Fruit fly (Drosophila melanogaster) whole organism, embryonic: Measurements from ENCODE around the gene Cda5.

Source experiments
- ATbp ChIP-seq: fragments of 200-800 bp; sonication (Bioruptor generic); optimal IDR thresholded peaks from 2 replicates; lab custom pipeline; 2017; ENCODE audit warnings: missing biosample characterization, mild to moderate bottlenecking, missing genetic modification characterization, missing genetic modification reagents
- Adf1 ChIP-seq: fragments of 200-800 bp; sonication (Bioruptor generic); IDR thresholded peaks from 2 replicates; pipeline ENCODE4 v1.3.6; 2022; ENCODE audit warnings: missing biosample characterization, missing genetic modification characterization
- Bgb ChIP-seq: fragments of 200-800 bp; sonication (Bioruptor generic); IDR thresholded peaks from 2 replicates; pipeline ENCODE4 v1.3.6; 2022; ENCODE audit warnings: missing biosample characterization, missing genetic modification characterization; ENCODE audit not compliant: partially characterized antibody
- CG10147 ChIP-seq: fragments of 200-800 bp; sonication (Bioruptor generic); optimal IDR thresholded peaks from 2 replicates; lab custom pipeline; 2019; ENCODE audit warnings: missing biosample characterization, mild to moderate bottlenecking, missing genetic modification characterization, moderate library complexity
- CG10462 ChIP-seq: fragments of 200-800 bp; sonication (Bioruptor generic); optimal IDR thresholded peaks from 2 replicates; lab custom pipeline; 2016; ENCODE audit warnings: missing biosample characterization, missing genetic modification characterization
- CG10565 ChIP-seq: fragments of 200-800 bp; sonication (Bioruptor generic); optimal IDR thresholded peaks from 3 replicates; lab custom pipeline; 2016; ENCODE audit warnings: missing biosample characterization, mild to moderate bottlenecking, missing genetic modification characterization
- CG11093 ChIP-seq: fragments of 200-800 bp; sonication (Bioruptor generic); IDR thresholded peaks from 3 replicates; pipeline ENCODE4 v1.3.6; 2022; ENCODE audit warnings: missing biosample characterization, missing genetic modification characterization
- CG15073 ChIP-seq: fragments of 200-800 bp; sonication (Bioruptor generic); optimal IDR thresholded peaks from 2 replicates; lab custom pipeline; 2016; ENCODE audit warnings: missing biosample characterization, missing genetic modification characterization
- CG16815 ChIP-seq: fragments of 200-800 bp; sonication (Bioruptor generic); optimal IDR thresholded peaks from 3 replicates; lab custom pipeline; 2017; ENCODE audit warnings: missing biosample characterization, mild to moderate bottlenecking, missing genetic modification characterization
- CG16863 ChIP-seq: fragments of 200-800 bp; sonication (Bioruptor generic); optimal IDR thresholded peaks from 3 replicates; lab custom pipeline; 2016; ENCODE audit warnings: missing biosample characterization, missing genetic modification characterization
- CG17361 ChIP-seq: fragments of 200-800 bp; sonication (Bioruptor generic); IDR thresholded peaks from 3 replicates; pipeline ENCODE4 v1.3.6; 2022; ENCODE audit warnings: missing biosample characterization, missing genetic modification characterization
- CG17385 ChIP-seq: fragments of 200-800 bp; sonication (Bioruptor generic); optimal IDR thresholded peaks from 3 replicates; lab custom pipeline; 2018; ENCODE audit warnings: missing biosample characterization, mild to moderate bottlenecking, missing genetic modification characterization
- CG3838 ChIP-seq: fragments of 200-800 bp; sonication (Bioruptor generic); optimal IDR thresholded peaks from 3 replicates; lab custom pipeline; 2016; ENCODE audit warnings: missing biosample characterization, missing genetic modification characterization
- CG4404 ChIP-seq: fragments of 200-800 bp; sonication (Bioruptor generic); IDR thresholded peaks from 2 replicates; pipeline ENCODE4 v1.3.6; 2022; ENCODE audit warnings: missing biosample characterization, missing genetic modification characterization
- CG4707 ChIP-seq: fragments of 200-800 bp; sonication (Bioruptor generic); optimal IDR thresholded peaks from 2 replicates; lab custom pipeline; 2018; ENCODE audit warnings: missing biosample characterization, mild to moderate bottlenecking, missing genetic modification characterization, moderate library complexity
- CG6813 ChIP-seq: fragments of 200-800 bp; sonication (Bioruptor generic); optimal IDR thresholded peaks from 2 replicates; lab custom pipeline; 2017; ENCODE audit warnings: missing biosample characterization, missing genetic modification characterization, mild to moderate bottlenecking, moderate library complexity, missing genetic modification reagents
- CG8089 ChIP-seq: fragments of 200-800 bp; sonication (Bioruptor generic); optimal IDR thresholded peaks from 3 replicates; lab custom pipeline; 2016; ENCODE audit warnings: missing biosample characterization, missing genetic modification characterization
- CG8765 ChIP-seq: fragments of 200-800 bp; sonication (Bioruptor generic); IDR thresholded peaks from 2 replicates; pipeline ENCODE4 v1.3.6; 2022; ENCODE audit warnings: missing biosample characterization, missing genetic modification characterization
- CG9727 ChIP-seq: fragments of 200-800 bp; sonication (Bioruptor generic); optimal IDR thresholded peaks from 3 replicates; lab custom pipeline; 2017; ENCODE audit warnings: missing biosample characterization, mild to moderate bottlenecking, missing genetic modification characterization
- CG9876 ChIP-seq: fragments of 200-800 bp; sonication (Bioruptor generic); optimal IDR thresholded peaks from 2 replicates; lab custom pipeline; 2016; ENCODE audit warnings: missing biosample characterization, missing genetic modification characterization
- Deaf1 ChIP-seq: fragments of 200-800 bp; optimal IDR thresholded peaks from 3 replicates; lab custom pipeline; 2019; ENCODE audit warnings: missing biosample characterization, mild to moderate bottlenecking, missing genetic modification characterization, moderate library complexity
- E2f2 ChIP-seq: fragments of 200-800 bp; sonication (Bioruptor generic); IDR thresholded peaks from 2 replicates; pipeline ENCODE4 v1.3.6; 2022; ENCODE audit warnings: missing biosample characterization, missing genetic modification characterization
- Ets65A ChIP-seq: fragments of 200-800 bp; sonication (Bioruptor generic); peaks from one replicate; lab custom pipeline; 2016; ENCODE audit warnings: missing biosample characterization, missing genetic modification characterization
- MTF-1 ChIP-seq: fragments of 200-800 bp; sonication (Bioruptor generic); optimal IDR thresholded peaks from 2 replicates; lab custom pipeline; 2018; ENCODE audit warnings: missing biosample characterization, mild to moderate bottlenecking, missing genetic modification characterization, borderline replicate concordance
- Max ChIP-seq: fragments of 200-800 bp; sonication (Bioruptor generic); optimal IDR thresholded peaks from 2 replicates; lab custom pipeline; 2016; ENCODE audit warnings: missing biosample characterization, mild to moderate bottlenecking, missing genetic modification characterization
- Poxn ChIP-seq: fragments of 200-800 bp; sonication (Bioruptor generic); IDR thresholded peaks from 2 replicates; pipeline ENCODE4 v1.3.6; 2022; ENCODE audit warnings: missing biosample characterization, missing genetic modification characterization
- Rfx ChIP-seq: fragments of 200-800 bp; sonication (Bioruptor generic); IDR thresholded peaks from 2 replicates; pipeline ENCODE4 v1.3.6; 2022; ENCODE audit warnings: missing biosample characterization, missing genetic modification characterization
- Sin3A ChIP-seq: fragments of >200 bp; optimal IDR thresholded peaks from 2 replicates; lab custom pipeline; 2018
- Six4 ChIP-seq: fragments of 200-800 bp; sonication (Bioruptor generic); optimal IDR thresholded peaks from 2 replicates; lab custom pipeline; 2016; ENCODE audit warnings: missing biosample characterization, missing genetic modification characterization
- Vsx1 ChIP-seq: fragments of 200-800 bp; sonication (Bioruptor generic); optimal IDR thresholded peaks from 2 replicates; lab custom pipeline; 2017; ENCODE audit warnings: missing biosample characterization, mild to moderate bottlenecking, missing genetic modification characterization, missing genetic modification reagents
- ash1 ChIP-seq: fragments of 200-800 bp; sonication (Bioruptor generic); optimal IDR thresholded peaks from 2 replicates; lab custom pipeline; 2018; ENCODE audit warnings: missing biosample characterization, mild to moderate bottlenecking, missing genetic modification characterization
- ato ChIP-seq: fragments of 200-800 bp; sonication (Bioruptor generic); IDR thresholded peaks from 2 replicates; pipeline ENCODE4 v1.3.6; 2022; ENCODE audit warnings: missing biosample characterization, missing genetic modification characterization; ENCODE audit not compliant: partially characterized antibody
- az2 ChIP-seq: fragments of 200-800 bp; sonication (Bioruptor generic); optimal IDR thresholded peaks from 3 replicates; lab custom pipeline; 2016; ENCODE audit warnings: missing biosample characterization, missing genetic modification characterization
- crol ChIP-seq: fragments of 200-800 bp; sonication (Bioruptor generic); IDR thresholded peaks from 2 replicates; pipeline ENCODE4 v1.3.6; 2022; ENCODE audit warnings: missing biosample characterization, missing genetic modification characterization
- cwo ChIP-seq: fragments of 200-800 bp; sonication (Bioruptor generic); optimal IDR thresholded peaks from 3 replicates; lab custom pipeline; 2017; ENCODE audit warnings: missing biosample characterization, missing genetic modification characterization, mild to moderate bottlenecking, moderate library complexity, missing genetic modification reagents
- danr ChIP-seq: fragments of 200-800 bp; sonication (Bioruptor generic); IDR thresholded peaks from 2 replicates; pipeline ENCODE4 v1.3.6; 2022; ENCODE audit warnings: missing biosample characterization, missing genetic modification characterization
- esg ChIP-seq: fragments of 200-800 bp; sonication (Bioruptor generic); conservative IDR thresholded peaks from 2 replicates; pipeline ENCODE4 v1.3.6; 2022; ENCODE audit warnings: missing biosample characterization, missing genetic modification characterization
- ewg ChIP-seq: fragments of 200-800 bp; sonication (Bioruptor generic); optimal IDR thresholded peaks from 3 replicates; lab custom pipeline; 2017; ENCODE audit warnings: mild to moderate bottlenecking, missing biosample characterization, missing genetic modification reagents, missing genetic modification characterization
- eyg ChIP-seq: fragments of 200-800 bp; sonication (Bioruptor generic); optimal IDR thresholded peaks from 3 replicates; lab custom pipeline; 2016; ENCODE audit warnings: missing biosample characterization, missing genetic modification characterization
- fd3F ChIP-seq: fragments of 200-800 bp; sonication (Bioruptor generic); optimal IDR thresholded peaks from 2 replicates; lab custom pipeline; 2018; ENCODE audit warnings: missing biosample characterization, mild to moderate bottlenecking, missing genetic modification characterization, moderate library complexity
- her ChIP-seq: fragments of 200-800 bp; sonication (Bioruptor generic); optimal IDR thresholded peaks from 2 replicates; lab custom pipeline; 2016; ENCODE audit warnings: missing biosample characterization, missing genetic modification characterization
- mirr ChIP-seq: fragments of 200-800 bp; sonication (Bioruptor generic); optimal IDR thresholded peaks from 3 replicates; lab custom pipeline; 2018; ENCODE audit warnings: missing biosample characterization, mild to moderate bottlenecking, missing genetic modification characterization
- nom ChIP-seq: fragments of 200-800 bp; sonication (Bioruptor generic); optimal IDR thresholded peaks from 2 replicates; lab custom pipeline; 2017; ENCODE audit warnings: missing biosample characterization, missing genetic modification characterization, mild to moderate bottlenecking, moderate library complexity, missing genetic modification reagents
- odd ChIP-seq: fragments of 200-800 bp; sonication (Bioruptor generic); optimal IDR thresholded peaks from 2 replicates; lab custom pipeline; 2017; ENCODE audit warnings: missing biosample characterization, mild to moderate bottlenecking, missing genetic modification characterization
- p53 ChIP-seq: fragments of 200-800 bp; sonication (Bioruptor generic); optimal IDR thresholded peaks from 2 replicates; lab custom pipeline; 2016; ENCODE audit warnings: missing biosample characterization, missing genetic modification characterization
- ranshi ChIP-seq: fragments of 200-800 bp; sonication (Bioruptor generic); IDR thresholded peaks from 2 replicates; pipeline ENCODE4 v1.3.6; 2022; ENCODE audit warnings: missing biosample characterization, missing genetic modification characterization
- run ChIP-seq: fragments of 200-800 bp; sonication (Bioruptor generic); optimal IDR thresholded peaks from 3 replicates; lab custom pipeline; 2018; ENCODE audit warnings: missing biosample characterization, mild to moderate bottlenecking, missing genetic modification characterization
- shn ChIP-seq: fragments of 200-800 bp; sonication (Bioruptor generic); optimal IDR thresholded peaks from 3 replicates; lab custom pipeline; 2016; ENCODE audit warnings: missing biosample characterization, missing genetic modification characterization
- sim ChIP-seq: fragments of 200-800 bp; sonication (Bioruptor generic); IDR thresholded peaks from 2 replicates; pipeline ENCODE4 v1.3.6; 2022; ENCODE audit warnings: missing biosample characterization, missing genetic modification characterization

Gene Cda5

dm6 chr2L:107476-108436 lies 42.6 kb upstream of the Cda5 start:
- no peak for TF ChIP-seq p53
- no peak for TF ChIP-seq eyg (GFP tag; lab: Kevin White, UChicago)
- TF ChIP-seq CG8089 = no peak
- TF ChIP-seq CG4404 (GFP tag; lab: Robert Waterston, UW) = no peak
- peak; percentile 56 for TF ChIP-seq CG17385 (GFP tag; lab: Kevin White, UChicago)
- TF ChIP-seq run (tag; lab: Kevin White, UChicago) = no peak
- no peak for TF ChIP-seq CG11093 (GFP tag; lab: Robert Waterston, UW)
- peak; percentile 14 for TF ChIP-seq MTF-1 (GFP tag; lab: Kevin White, UChicago)
- TF ChIP-seq ATbp (GFP tag; lab: Kevin White, UChicago) = no peak
- no peak for TF ChIP-seq esg (GFP tag; lab: Robert Waterston, UW)
- no peak for TF ChIP-seq CG17361 (GFP tag; lab: Robert Waterston, UW)
- TF ChIP-seq CG3838 (GFP tag; lab: Kevin White, UChicago) = no peak
- TF ChIP-seq CG10565 = no peak
- TF ChIP-seq Bgb (GFP tag; lab: Robert Waterston, UW) = peak; percentile 53; the same call in 1 of the 2 replicates
- no peak for TF ChIP-seq CG4707 (GFP tag; lab: Kevin White, UChicago)
- TF ChIP-seq CG15073 (GFP tag; lab: Kevin White, UChicago) = no peak
- no peak for TF ChIP-seq CG9876 (GFP tag; lab: Kevin White, UChicago)
- peak; percentile 54 for TF ChIP-seq Deaf1 (tag; lab: Kevin White, UChicago)
- no peak for TF ChIP-seq CG8765 (GFP tag; lab: Robert Waterston, UW)
- peak; percentile 63 for TF ChIP-seq nom
- peak; percentile 31 for TF ChIP-seq Max
- peak; percentile 34 for TF ChIP-seq cwo (GFP tag; lab: Kevin White, UChicago)
- no peak for TF ChIP-seq ranshi
- no peak for TF ChIP-seq CG6813 (GFP tag; lab: Kevin White, UChicago)
- TF ChIP-seq CG10147 = no peak
- peak; percentile 59 for TF ChIP-seq E2f2
- no peak for TF ChIP-seq crol (GFP tag; lab: Robert Waterston, UW)
- no peak for TF ChIP-seq CG10462 (GFP tag; lab: Kevin White, UChicago)
- no peak for TF ChIP-seq ato
- no peak for TF ChIP-seq Six4 (GFP tag; lab: Kevin White, UChicago)
- TF ChIP-seq sim (GFP tag; lab: Robert Waterston, UW) = no peak
- no peak for TF ChIP-seq ash1 (GFP tag; lab: Kevin White, UChicago)
- no peak for TF ChIP-seq danr (GFP tag; lab: Robert Waterston, UW)
- peak; percentile 81 for TF ChIP-seq mirr (GFP tag; lab: Kevin White, UChicago)
- peak; percentile 38 for TF ChIP-seq CG9727 (GFP tag; lab: Kevin White, UChicago)
- TF ChIP-seq Rfx (GFP tag; lab: Robert Waterston, UW) = peak; percentile 44; the same call in 1 of the 2 replicates
- TF ChIP-seq shn = no peak
- TF ChIP-seq Adf1 (GFP tag; lab: Robert Waterston, UW) = peak; percentile 52; the same call in 1 of the 2 replicates
- TF ChIP-seq CG16815 (GFP tag; lab: Kevin White, UChicago) = no peak
- TF ChIP-seq CG16863 = no peak
- TF ChIP-seq Poxn (GFP tag; lab: Robert Waterston, UW) = no peak
- TF ChIP-seq her (GFP tag; lab: Kevin White, UChicago) = peak; percentile 24
- TF ChIP-seq fd3F (GFP tag; lab: Kevin White, UChicago) = no peak
- no peak for TF ChIP-seq Sin3A (lab: Kevin White, UChicago)
- TF ChIP-seq ewg = no peak
- TF ChIP-seq odd (GFP tag; lab: Kevin White, UChicago) = no peak
- no peak for TF ChIP-seq az2
- no peak for TF ChIP-seq Ets65A (GFP tag; lab: Kevin White, UChicago)
- TF ChIP-seq Vsx1 (GFP tag; lab: Kevin White, UChicago) = peak; percentile 31
